Worm (Caenorhabditis elegans) whole organism, L3 larva: ENCODE results near the gene rnh-1.2.

Experiments used
- fkh-10 ChIP-seq: sonication (generic microtip); optimal IDR thresholded peaks from 2 replicates; lab custom pipeline; 2017; ENCODE audit warnings: missing biosample characterization, missing genetic modification reagents, missing genetic modification characterization
- nhr-11 ChIP-seq: fragments of 150-350 bp; optimal IDR thresholded peaks from 2 replicates; lab custom pipeline; 2014; ENCODE audit warnings: missing biosample characterization, missing genetic modification characterization
- nhr-28 ChIP-seq: fragments of 150-350 bp; optimal IDR thresholded peaks from 2 replicates; lab custom pipeline; 2014; ENCODE audit warnings: missing biosample characterization, missing genetic modification characterization
- tbx-2 ChIP-seq: sonication (generic microtip); optimal IDR thresholded peaks from 2 replicates; lab custom pipeline; 2016; ENCODE audit warnings: mild to moderate bottlenecking, missing genetic modification characterization, missing compliant biosample characterization
- ztf-11 ChIP-seq: fragments of 150-350 bp; optimal IDR thresholded peaks from 2 replicates; lab custom pipeline; 2014; ENCODE audit warnings: missing biosample characterization, missing genetic modification characterization
- ztf-4 ChIP-seq: fragments of 150-350 bp; optimal IDR thresholded peaks from 2 replicates; lab custom pipeline; 2014; ENCODE audit warnings: missing biosample characterization, missing genetic modification characterization

ce11 chrII:9827852-9828251 is 14.0 kb downstream of the rnh-1.2 start, which contains the start of gene eyg-1:
- TF ChIP-seq ztf-11 (tag; lab: Kevin White, UChicago) (no peak), ztf-4 (no peak), tbx-2 (no peak), fkh-10 (GFP tag; lab: Kevin White, UChicago) (no peak), nhr-28 (no peak), nhr-11 (no peak)
